Fruit fly (Drosophila melanogaster): ENCODE results near the gene vig.

Gene vig

dm6 chr2L:15113234-15113916, 43.3 kb upstream of the vig start, which contains the start of gene stc (continued):
- TF ChIP-seq pzg (GFP tag; optimal IDR thresholded peaks at IDR 0.05) (peak; percentile 94), ftz-f1 (GFP tag; optimal IDR thresholded peaks at IDR 0.05) (peak; percentile 18), wek (GFP tag; optimal IDR thresholded peaks at IDR 0.05) (peak; percentile 20), bowl (GFP tag; IDR thresholded peaks at IDR 0.05) (no peak), phol (tag; optimal IDR thresholded peaks at IDR 0.05) (peak; percentile 50), Blimp-1 (GFP tag; optimal IDR thresholded peaks at IDR 0.05) (peak; percentile 83), CG3726 (GFP tag; IDR thresholded peaks at IDR 0.05) (no peak), dan (GFP tag; IDR thresholded peaks at IDR 0.05) (no peak), CG12104 (GFP tag; optimal IDR thresholded peaks at IDR 0.05) (peak; percentile 7), ERR (GFP tag; optimal IDR thresholded peaks at IDR 0.05) (peak; percentile 28), sr (GFP tag; IDR thresholded peaks at IDR 0.05) (no peak), Sry-β (GFP tag; optimal IDR thresholded peaks at IDR 0.05) (no peak), grn (GFP tag; optimal IDR thresholded peaks at IDR 0.05) (no peak), seq (GFP tag; IDR thresholded peaks at IDR 0.05) (no peak), trem (tag; optimal IDR thresholded peaks at IDR 0.05) (peak; percentile 100), esg (GFP tag; conservative IDR thresholded peaks at IDR 0.05) (no peak), lab (GFP tag; optimal IDR thresholded peaks at IDR 0.05) (peak; percentile 50), CG17612 (GFP tag; IDR thresholded peaks at IDR 0.05) (no peak), ham (GFP tag; IDR thresholded peaks at IDR 0.05) (no peak), dysf (GFP tag; IDR thresholded peaks at IDR 0.05) (peak; percentile 14; the same call in 1 of the 3 replicates), CG4854 (GFP tag; optimal IDR thresholded peaks at IDR 0.05) (peak; percentile 37), CG15601 (tag; optimal IDR thresholded peaks at IDR 0.05) (no peak), Med (GFP tag) (peak; percentile 94), jing (GFP tag; optimal IDR thresholded peaks at IDR 0.05) (no peak), CG4282 (GFP tag; optimal IDR thresholded peaks at IDR 0.05) (peak; percentile 51), cad (GFP tag; optimal IDR thresholded peaks at IDR 0.05) (peak; percentile 10), CG12391 (tag; optimal IDR thresholded peaks at IDR 0.05) (peak; percentile 47), CG14667 (GFP tag; IDR thresholded peaks at IDR 0.05) (no peak), CG16779 (GFP tag; IDR thresholded peaks at IDR 0.05) (no peak), BEAF-32 (GFP tag; optimal IDR thresholded peaks at IDR 0.05) (peak; percentile 75), CG17912 (GFP tag; optimal IDR thresholded peaks at IDR 0.05) (no peak), H15 (GFP tag; IDR thresholded peaks at IDR 0.05) (peak; percentile 43; the same call in 1 of the 3 replicates), CG10267 (tag; optimal IDR thresholded peaks at IDR 0.05) (peak; percentile 92), abd-A (tag; optimal IDR thresholded peaks at IDR 0.05) (no peak), pan (optimal IDR thresholded peaks at IDR 0.05) (no peak), pan (GFP tag; optimal IDR thresholded peaks at IDR 0.05 in 1 of 2, IDR thresholded peaks at IDR 0.05 in 1 of 2) (no peak), CG10209 (GFP tag; optimal IDR thresholded peaks at IDR 0.05) (peak; percentile 39), CG7745 (tag; optimal IDR thresholded peaks at IDR 0.05) (no peak), Eip74EF (GFP tag; optimal IDR thresholded peaks at IDR 0.05) (no peak), Dek (tag; optimal IDR thresholded peaks at IDR 0.05) (no peak), tna (GFP tag; IDR thresholded peaks at IDR 0.05; ENCODE audit: partially characterized antibody) (peak; percentile 61; the same call in 1 of the 2 replicates), Dip2 (GFP tag; IDR thresholded peaks at IDR 0.05) (peak; percentile 71; the same call in 1 of the 2 replicates), CG2202 (tag; optimal IDR thresholded peaks at IDR 0.05) (no peak), CG42726 (GFP tag; IDR thresholded peaks at IDR 0.05; ENCODE audit: partially characterized antibody) (peak; percentile 80), ci (GFP tag; IDR thresholded peaks at IDR 0.05) (peak; percentile 43; the same call in 1 of the 3 replicates), wdn (GFP tag; IDR thresholded peaks at IDR 0.05) (no peak), ind (GFP tag; optimal IDR thresholded peaks at IDR 0.05) (peak; percentile 36), CG14050 (GFP tag; IDR thresholded peaks at IDR 0.05) (no peak), CG2199 (GFP tag; IDR thresholded peaks at IDR 0.05) (peak; percentile 69; the same call in 2 of the 3 replicates)

Data from whole organism, embryonic.